Worm (Caenorhabditis elegans) whole organism, young adult: ENCODE measurements around the gene srw-73.

Experiments
- B0019.2 ChIP-seq: fragments of 200-800 bp; sonication (Bioruptor generic); conservative IDR thresholded peaks from 2 replicates; pipeline ENCODE4 v1.3.6; 2022; ENCODE audit warnings: missing genetic modification reagents, missing genetic modification characterization, missing compliant biosample characterization
- B0035.1 ChIP-seq: sonication (generic microtip); optimal IDR thresholded peaks from 2 replicates; lab custom pipeline; 2016; ENCODE audit warnings: missing genetic modification characterization, mild to moderate bottlenecking, missing compliant biosample characterization, missing genotype, missing genetic modification reagents
- B0261.1 ChIP-seq: sonication (generic microtip); optimal IDR thresholded peaks from 2 replicates; lab custom pipeline; 2016; ENCODE audit warnings: mild to moderate bottlenecking, missing genetic modification characterization, moderate library complexity, missing compliant biosample characterization
- B0336.3 ChIP-seq: fragments of 200-800 bp; sonication (Bioruptor generic); IDR thresholded peaks from 2 replicates; pipeline ENCODE4 v1.3.6; 2022; ENCODE audit warnings: missing genetic modification characterization, missing compliant biosample characterization
- C06A6.2 ChIP-seq: fragments of 200-800 bp; sonication (Bioruptor generic); conservative IDR thresholded peaks from 2 replicates; pipeline ENCODE4 v1.3.6; 2022; ENCODE audit warnings: missing genetic modification characterization, missing compliant biosample characterization
- C17E4.6 ChIP-seq: fragments of 200-800 bp; sonication (Bioruptor generic); IDR thresholded peaks from 2 replicates; pipeline ENCODE4 v1.3.6; 2022; ENCODE audit warnings: missing genetic modification reagents, missing genetic modification characterization, missing compliant biosample characterization
- D2030.7 ChIP-seq: fragments of 200-800 bp; sonication (Bioruptor generic); IDR thresholded peaks from 2 replicates; pipeline ENCODE4 v1.3.6; 2022; ENCODE audit warnings: missing genetic modification reagents, missing genetic modification characterization, missing compliant biosample characterization
- F37B4.10 ChIP-seq: fragments of 200-800 bp; sonication (Bioruptor generic); IDR thresholded peaks from 2 replicates; pipeline ENCODE4 v1.3.6; 2022; ENCODE audit warnings: missing genetic modification characterization, missing compliant biosample characterization
- F39B2.1 ChIP-seq: fragments of 200-800 bp; sonication (Bioruptor generic); IDR thresholded peaks from 2 replicates; pipeline ENCODE4 v1.3.6; 2022; ENCODE audit warnings: missing genetic modification reagents, missing genetic modification characterization, missing compliant biosample characterization
- K11D2.4 ChIP-seq: fragments of 200-800 bp; sonication (Bioruptor generic); IDR thresholded peaks from 2 replicates; pipeline ENCODE4 v1.3.6; 2022; ENCODE audit warnings: missing genetic modification reagents, missing genetic modification characterization, missing compliant biosample characterization
- Y53F4B.3 ChIP-seq: fragments of 200-800 bp; sonication (Bioruptor generic); IDR thresholded peaks from 2 replicates; pipeline ENCODE4 v1.3.6; 2022; ENCODE audit warnings: missing genetic modification reagents, missing genetic modification characterization, missing compliant biosample characterization
- ama-1 ChIP-seq, 3 experiments: fragments of 150-350 bp in 1 of 3; sonication (generic microtip) in 2 of 3; optimal IDR thresholded peaks; 2 replicates each; lab custom pipeline; 2014 to 2018; ENCODE audit warnings: missing biosample characterization in 2 of 3, missing genetic modification characterization in 2 of 3, missing genetic modification reagents in 2 of 3
- aptf-3 ChIP-seq: fragments of 200-800 bp; sonication (Bioruptor generic); IDR thresholded peaks from 2 replicates; pipeline ENCODE4 v1.3.6; 2022; ENCODE audit warnings: missing genetic modification characterization, missing compliant biosample characterization
- cebp-1 ChIP-seq, 2 experiments: fragments of 200-800 bp in 1 of 2; sonication (Bioruptor generic) in 1 of 2; sonication (generic microtip) in 1 of 2; IDR thresholded peaks in 1 of 2; optimal IDR thresholded peaks in 1 of 2; 2 replicates each; pipeline versions ENCODE4 v1.3.6 to Lab custom; 2017 to 2022; ENCODE audit warnings: missing compliant biosample characterization in 2 of 2, missing genetic modification characterization in 2 of 2, mild to moderate bottlenecking in 1 of 2, missing genetic modification reagents in 1 of 2, moderate library complexity in 1 of 2
- ceh-100 ChIP-seq: fragments of 200-800 bp; sonication (Bioruptor generic); IDR thresholded peaks from 2 replicates; pipeline ENCODE4 v1.3.6; 2022; ENCODE audit warnings: missing genetic modification reagents, missing genetic modification characterization, missing compliant biosample characterization
- egrh-3 ChIP-seq: fragments of 200-800 bp; sonication (Bioruptor generic); IDR thresholded peaks from 2 replicates; pipeline ENCODE4 v1.3.6; 2022; ENCODE audit warnings: missing genetic modification reagents, missing genetic modification characterization, missing compliant biosample characterization
- him-1 ChIP-seq: sonication (generic microtip); optimal IDR thresholded peaks from 2 replicates; lab custom pipeline; 2016; ENCODE audit warnings: missing genotype, missing genetic modification reagents, missing genetic modification characterization, missing compliant biosample characterization
- hlh-12 ChIP-seq: sonication (generic microtip); optimal IDR thresholded peaks from 2 replicates; lab custom pipeline; 2016; ENCODE audit warnings: missing genetic modification characterization, missing compliant biosample characterization
- hlh-26 ChIP-seq: fragments of 200-800 bp; sonication (Bioruptor generic); conservative IDR thresholded peaks from 2 replicates; pipeline ENCODE4 v1.3.6; 2022; ENCODE audit warnings: missing genetic modification reagents, missing genetic modification characterization, missing compliant biosample characterization
- lag-1 ChIP-seq: fragments of 200-800 bp; sonication (Bioruptor generic); IDR thresholded peaks from 2 replicates; pipeline ENCODE4 v1.3.6; 2022; ENCODE audit warnings: missing genetic modification reagents, missing genetic modification characterization, missing compliant biosample characterization
- lin-35 ChIP-seq, 3 experiments: fragments of 150-350 bp in 2 of 3; sonication (generic microtip) in 1 of 3; optimal IDR thresholded peaks; 2 replicates each; lab custom pipeline; 2014 to 2018; ENCODE audit warnings: missing biosample characterization in 3 of 3, missing genetic modification characterization in 3 of 3, missing genetic modification reagents in 3 of 3
- madf-10 ChIP-seq: sonication (generic microtip); optimal IDR thresholded peaks from 2 replicates; lab custom pipeline; 2016; ENCODE audit warnings: mild to moderate bottlenecking, missing genetic modification characterization, missing compliant biosample characterization
- mel-28 ChIP-seq: sonication (generic microtip); optimal IDR thresholded peaks from 2 replicates; lab custom pipeline; 2016; ENCODE audit warnings: borderline replicate concordance, mild to moderate bottlenecking, missing genetic modification characterization, missing compliant biosample characterization
- nhr-120 ChIP-seq: fragments of 200-800 bp; sonication (Bioruptor generic); IDR thresholded peaks from 2 replicates; pipeline ENCODE4 v1.3.6; 2022; ENCODE audit warnings: missing genetic modification characterization, missing compliant biosample characterization
- nhr-179 ChIP-seq: sonication (generic microtip); optimal IDR thresholded peaks from 2 replicates; lab custom pipeline; 2016; ENCODE audit warnings: mild to moderate bottlenecking, missing genetic modification characterization, missing compliant biosample characterization
- nhr-80 ChIP-seq: sonication (generic microtip); optimal IDR thresholded peaks from 2 replicates; lab custom pipeline; 2016; ENCODE audit warnings: missing genetic modification characterization, missing compliant biosample characterization
- pha-4 ChIP-seq: fragments of 150-350 bp; sonication (generic microtip); optimal IDR thresholded peaks from 2 replicates; lab custom pipeline; 2014; ENCODE audit warnings: missing biosample characterization, missing genetic modification reagents, missing genetic modification characterization
- rec-8 ChIP-seq, 2 experiments: sonication (generic microtip); optimal IDR thresholded peaks; 2 replicates each; lab custom pipeline; 2016; ENCODE audit warnings: mild to moderate bottlenecking in 2 of 2, missing genetic modification characterization in 2 of 2, missing genetic modification reagents in 2 of 2, missing genotype in 2 of 2, missing biosample characterization in 1 of 2, missing compliant biosample characterization in 1 of 2, moderate library complexity in 1 of 2
- snpc-4 ChIP-seq, 5 experiments: fragments of 150-350 bp in 1 of 5; sonication (generic microtip) in 4 of 5; optimal IDR thresholded peaks; 2 replicates each; lab custom pipeline; 2014 to 2018; ENCODE audit warnings: missing genetic modification characterization in 5 of 5, missing biosample characterization in 3 of 5, antibody characterized with exemption in 2 of 5, mild to moderate bottlenecking in 2 of 5, missing compliant biosample characterization in 2 of 5, missing genotype in 2 of 5, moderate library complexity in 2 of 5, missing genetic modification reagents in 1 of 5
- zfh-2 ChIP-seq: fragments of 200-800 bp; sonication (Bioruptor generic); conservative IDR thresholded peaks from 2 replicates; pipeline ENCODE4 v1.3.6; 2022; ENCODE audit warnings: missing genetic modification reagents, missing genetic modification characterization, missing compliant biosample characterization
- ztf-22 ChIP-seq: fragments of 200-800 bp; sonication (Bioruptor generic); optimal IDR thresholded peaks from 2 replicates; lab custom pipeline; 2018; ENCODE audit warnings: mild to moderate bottlenecking, missing genetic modification characterization, moderate library complexity, missing compliant biosample characterization
- ztf-26 ChIP-seq: sonication (generic microtip); optimal IDR thresholded peaks from 2 replicates; lab custom pipeline; 2017; ENCODE audit warnings: missing genetic modification characterization, missing compliant biosample characterization
- ztf-3 ChIP-seq: fragments of 200-800 bp; sonication (Bioruptor generic); optimal IDR thresholded peaks from 2 replicates; lab custom pipeline; 2018; ENCODE audit warnings: mild to moderate bottlenecking, missing genetic modification characterization, missing compliant biosample characterization

srw-73 gene

DNA sequence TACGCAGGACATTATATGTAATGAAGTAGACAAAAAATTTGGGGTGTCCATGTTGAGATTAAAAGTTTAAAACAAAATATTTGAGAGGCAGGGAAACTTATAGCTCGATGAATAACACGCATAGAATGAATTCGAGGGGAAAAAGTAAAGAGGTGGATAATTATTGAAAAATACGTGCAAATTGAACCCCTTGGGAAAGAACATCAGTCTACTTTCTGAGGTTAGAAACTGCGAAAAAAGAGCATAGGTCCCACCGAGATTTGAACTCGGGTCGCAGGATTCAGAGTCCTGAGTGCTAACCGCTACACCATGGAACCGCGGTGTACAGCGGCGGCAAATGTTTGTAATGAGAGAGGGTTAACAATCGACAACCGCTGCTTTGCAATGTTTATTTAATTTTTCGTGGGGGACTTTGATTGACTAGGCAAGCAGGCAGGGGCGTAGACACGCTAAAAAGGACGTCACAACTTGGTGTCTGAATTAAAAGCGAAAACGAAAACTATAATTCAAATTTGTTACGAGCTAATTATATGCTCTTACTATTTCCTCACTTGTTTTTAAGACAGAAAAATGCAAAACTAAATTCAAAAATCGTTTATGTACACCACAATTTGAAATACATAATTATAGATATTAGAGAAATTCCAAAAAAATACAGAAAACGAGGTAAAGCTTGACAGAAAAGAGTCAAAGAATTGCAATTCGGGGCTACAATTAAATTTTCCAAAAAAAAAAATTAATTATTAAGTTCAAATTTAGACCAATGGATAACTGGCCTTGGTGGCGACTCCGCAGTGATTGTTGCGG, 3.9 kb upstream of the srw-73 start, which contains the start of gene srh-269 (continued):
- peak; percentile 88 for TF ChIP-seq K11D2.4

DNA sequence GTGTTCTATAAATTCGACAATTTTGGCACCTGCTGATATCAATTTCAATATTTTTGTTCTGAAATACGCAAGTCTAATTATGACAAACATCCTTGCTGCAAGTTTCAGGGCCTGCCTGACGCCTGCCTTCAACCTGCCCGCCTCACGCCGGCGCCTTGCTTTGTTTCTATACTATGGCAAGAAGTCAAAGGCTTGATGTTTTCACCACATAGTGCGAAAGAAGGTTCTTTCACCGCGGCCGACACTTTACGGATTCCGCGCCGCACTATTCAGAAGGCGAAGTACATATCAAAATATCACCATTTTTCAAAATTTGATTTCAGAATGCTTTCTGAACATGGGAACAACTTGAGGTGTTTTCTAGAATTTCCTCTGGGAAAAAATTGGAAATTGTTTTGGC, 1.2 kb upstream of the srw-73 start:
- TF ChIP-seq snpc-4 (GFP tag; optimal IDR thresholded peaks at IDR 0.05; lab: Kevin White, UChicago) (no peak), snpc-4 (tag; optimal IDR thresholded peaks at IDR 0.05; lab: Kevin White, UChicago) (peak in 2 of 4 experiments; percentile 31 to 58), ztf-26 (tag; lab: Kevin White, UChicago) (no peak)
- TF ChIP-seq, all 124 proteins: peak for 1

DNA sequence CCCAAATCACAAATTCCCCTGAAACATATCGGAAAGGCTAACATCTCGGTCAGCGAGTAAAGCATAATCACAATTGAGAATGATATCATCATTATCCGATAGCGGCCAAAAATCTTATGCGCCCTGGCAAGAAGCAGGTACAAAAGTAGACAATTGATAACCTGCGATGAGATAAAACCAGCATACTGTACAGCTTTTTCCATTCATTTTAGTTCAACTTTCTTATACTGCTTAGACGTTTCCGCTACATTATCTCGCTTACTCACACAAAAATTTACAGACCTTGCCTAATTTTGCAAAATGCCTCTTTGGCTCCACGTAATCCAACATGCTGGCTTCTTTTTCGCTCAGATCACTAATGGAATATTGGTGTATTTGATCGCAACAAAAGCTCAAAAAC, 5.4 kb downstream of the srw-73 start, which contains the start of gene str-150:
str-150 (plus strand) TSS at position 301 of the 400 bp plus-strand sequence.
- TF ChIP-seq him-1 (tag; lab: Kevin White, UChicago) (no peak), B0336.3 (no peak), hlh-12 (tag; lab: Kevin White, UChicago) (no peak), B0019.2 (GFP tag; lab: Robert Waterston, UW) (no peak), egrh-3 (GFP tag; lab: Robert Waterston, UW) (no peak), D2030.7 (GFP tag; lab: Robert Waterston, UW) (no peak), ama-1 (optimal IDR thresholded peaks at IDR 0.05; lab: Kevin White, UChicago) (no peak), ama-1 (GFP tag; optimal IDR thresholded peaks at IDR 0.05; lab: Kevin White, UChicago) (no peak), C17E4.6 (no peak)

DNA sequence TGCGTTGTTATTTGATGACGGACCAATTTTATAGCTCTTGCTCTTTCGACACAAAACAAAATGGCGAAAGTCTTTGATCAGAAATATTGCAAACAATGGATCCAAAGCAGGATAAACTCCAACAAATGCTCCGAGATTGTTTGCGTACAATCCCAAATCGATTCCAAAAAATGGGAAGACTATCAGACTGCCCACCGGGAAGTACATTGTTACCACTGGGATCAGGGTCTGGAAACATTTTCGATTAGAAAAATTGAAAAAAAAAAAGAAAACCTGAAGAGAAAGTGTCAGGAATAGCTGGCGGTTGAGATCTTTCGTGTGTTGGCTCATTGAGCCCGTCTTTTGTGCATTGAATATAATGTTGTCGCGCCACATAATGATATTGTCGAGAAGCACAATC, 7.3 kb downstream of the srw-73 start:
- no peak for TF ChIP-seq F39B2.1 (GFP tag; lab: Robert Waterston, UW)
- no peak for TF ChIP-seq F37B4.10 (GFP tag; lab: Robert Waterston, UW)
- no peak for TF ChIP-seq lag-1
- TF ChIP-seq aptf-3 (GFP tag; lab: Robert Waterston, UW), result no peak
- TF ChIP-seq madf-10 (tag; lab: Kevin White, UChicago), result no peak
- TF ChIP-seq ama-1 (optimal IDR thresholded peaks at IDR 0.05; lab: Kevin White, UChicago), result no peak
- no peak for TF ChIP-seq ama-1 (GFP tag; optimal IDR thresholded peaks at IDR 0.05; lab: Kevin White, UChicago)
- no peak for TF ChIP-seq B0035.1 (tag; lab: Kevin White, UChicago)
- TF ChIP-seq nhr-179, result no peak
- no peak for TF ChIP-seq B0261.1 (tag; lab: Kevin White, UChicago)
- no peak for TF ChIP-seq hlh-26 (GFP tag; lab: Robert Waterston, UW)
- TF ChIP-seq, all 124 proteins: peak for 0

DNA sequence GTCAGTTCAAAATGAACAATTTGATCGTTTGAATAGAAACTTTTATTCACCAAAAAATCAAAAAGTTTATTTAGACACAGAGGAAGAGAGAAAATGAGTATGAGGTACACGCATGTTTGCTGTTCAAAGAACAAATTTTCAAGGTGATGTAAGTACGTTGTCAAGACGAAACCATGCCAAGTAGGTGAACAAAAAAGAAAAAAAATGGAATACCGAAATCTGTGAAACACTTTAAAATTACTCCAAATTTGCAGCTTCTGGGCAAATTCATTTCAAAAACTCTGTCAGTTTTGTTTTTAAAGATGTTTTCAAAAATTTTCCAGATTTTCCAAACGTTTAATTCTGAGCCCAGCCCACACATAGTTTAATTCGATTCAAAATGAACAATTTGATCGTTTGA, 7.9 kb downstream of the srw-73 start, which contains the start of gene nhr-271:
nhr-271 (minus strand) TSS at position 101 of the 400 bp plus-strand sequence.
- TF ChIP-seq mel-28 (tag; lab: Kevin White, UChicago) (no peak), C06A6.2 (GFP tag; lab: Robert Waterston, UW) (no peak), pha-4 (tag; lab: Kevin White, UChicago) (no peak), ceh-100 (GFP tag; lab: Robert Waterston, UW) (no peak), Y53F4B.3 (GFP tag; lab: Robert Waterston, UW) (no peak), nhr-120 (GFP tag; lab: Robert Waterston, UW) (no peak), rec-8 (tag; optimal IDR thresholded peaks at IDR 0.05; lab: Kevin White, UChicago) (no peak), nhr-80 (tag; lab: Kevin White, UChicago) (no peak), lin-35 (GFP tag; optimal IDR thresholded peaks at IDR 0.05; lab: Kevin White, UChicago) (no peak), ztf-3 (no peak), ztf-26 (tag; lab: Kevin White, UChicago) (no peak), ztf-22 (no peak), cebp-1 (GFP tag; IDR thresholded peaks at IDR 0.05; lab: Robert Waterston, UW) (no peak), cebp-1 (tag; optimal IDR thresholded peaks at IDR 0.05; lab: Kevin White, UChicago) (no peak), zfh-2 (GFP tag; lab: Robert Waterston, UW) (no peak)
